Fruit fly (Drosophila melanogaster) whole organism, embryonic: Measurements from ENCODE around the gene Root.

Experiments
- Ada2b ChIP-seq: fragments of 200-800 bp; sonication (Bioruptor generic); IDR thresholded peaks from 2 replicates; pipeline ENCODE4 v1.3.6; 2022; ENCODE audit warnings: missing biosample characterization, missing genetic modification characterization
- B-H2 ChIP-seq: fragments of 200-800 bp; sonication (Bioruptor generic); optimal IDR thresholded peaks from 2 replicates; lab custom pipeline; 2018; ENCODE audit warnings: missing biosample characterization, mild to moderate bottlenecking, missing genetic modification characterization
- C15 ChIP-seq: fragments of 200-800 bp; sonication (Bioruptor generic); IDR thresholded peaks from 3 replicates; pipeline ENCODE4 v1.3.6; 2022; ENCODE audit warnings: missing biosample characterization, missing genetic modification characterization
- CG10543 ChIP-seq: fragments of 200-800 bp; sonication (Bioruptor generic); optimal IDR thresholded peaks from 3 replicates; lab custom pipeline; 2017; ENCODE audit warnings: missing biosample characterization, mild to moderate bottlenecking, missing genetic modification characterization, moderate library complexity
- CG11456 ChIP-seq: fragments of 200-800 bp; sonication (Bioruptor generic); IDR thresholded peaks from 3 replicates; pipeline ENCODE4 v1.3.6; 2022; ENCODE audit warnings: missing biosample characterization, missing genetic modification characterization
- CG11504 ChIP-seq: fragments of 200-800 bp; sonication (Bioruptor generic); optimal IDR thresholded peaks from 3 replicates; lab custom pipeline; 2019; ENCODE audit warnings: missing biosample characterization, mild to moderate bottlenecking, missing genetic modification characterization, moderate library complexity
- CG12155 ChIP-seq: fragments of 200-800 bp; sonication (Bioruptor generic); optimal IDR thresholded peaks from 3 replicates; lab custom pipeline; 2016; ENCODE audit warnings: missing biosample characterization, missing genetic modification characterization
- CG12942 ChIP-seq: fragments of 200-800 bp; sonication (Bioruptor generic); optimal IDR thresholded peaks from 3 replicates; lab custom pipeline; 2016; ENCODE audit warnings: missing biosample characterization, missing genetic modification characterization
- CG13894 ChIP-seq: fragments of 200-800 bp; sonication (Bioruptor generic); optimal IDR thresholded peaks from 3 replicates; lab custom pipeline; 2018; ENCODE audit warnings: missing biosample characterization, mild to moderate bottlenecking, missing genetic modification characterization, moderate library complexity
- CG15514 ChIP-seq: fragments of 200-800 bp; sonication (Bioruptor generic); optimal IDR thresholded peaks from 3 replicates; lab custom pipeline; 2017; ENCODE audit warnings: missing biosample characterization, missing genetic modification characterization, mild to moderate bottlenecking, moderate library complexity, missing genetic modification reagents
- CG16815 ChIP-seq: fragments of 200-800 bp; sonication (Bioruptor generic); optimal IDR thresholded peaks from 3 replicates; lab custom pipeline; 2017; ENCODE audit warnings: missing biosample characterization, mild to moderate bottlenecking, missing genetic modification characterization
- CG17612 ChIP-seq: fragments of 200-800 bp; sonication (Bioruptor generic); IDR thresholded peaks from 2 replicates; pipeline ENCODE4 v1.3.6; 2022; ENCODE audit warnings: missing biosample characterization, missing genetic modification characterization
- CG18619 ChIP-seq: fragments of 200-800 bp; sonication (Bioruptor generic); optimal IDR thresholded peaks from 3 replicates; lab custom pipeline; 2017; ENCODE audit warnings: missing biosample characterization, mild to moderate bottlenecking, missing genetic modification characterization
- CG2199 ChIP-seq: fragments of 200-800 bp; sonication (Bioruptor generic); IDR thresholded peaks from 3 replicates; pipeline ENCODE4 v1.3.6; 2022; ENCODE audit warnings: missing biosample characterization, missing genetic modification characterization
- CG31365 ChIP-seq: fragments of 200-800 bp; sonication (Bioruptor generic); optimal IDR thresholded peaks from 2 replicates; lab custom pipeline; 2018; ENCODE audit warnings: missing biosample characterization, mild to moderate bottlenecking, missing genetic modification characterization
- CG31388 ChIP-seq: fragments of 200-800 bp; sonication (Bioruptor generic); optimal IDR thresholded peaks from 2 replicates; lab custom pipeline; 2016; ENCODE audit warnings: missing biosample characterization, missing genetic modification characterization
- CG3281 ChIP-seq: fragments of 200-800 bp; sonication (Bioruptor generic); optimal IDR thresholded peaks from 3 replicates; lab custom pipeline; 2017; ENCODE audit warnings: missing biosample characterization, mild to moderate bottlenecking, missing genetic modification characterization
- CG4360 ChIP-seq: fragments of 200-800 bp; sonication (Bioruptor generic); IDR thresholded peaks from 2 replicates; pipeline ENCODE4 v1.3.6; 2022; ENCODE audit warnings: missing biosample characterization, missing genetic modification characterization
- CG6689 ChIP-seq: fragments of 200-800 bp; sonication (Bioruptor generic); IDR thresholded peaks from 2 replicates; pipeline ENCODE4 v1.3.6; 2022; ENCODE audit warnings: missing biosample characterization, missing genetic modification characterization
- CG7271 ChIP-seq: fragments of 200-800 bp; sonication (Bioruptor generic); optimal IDR thresholded peaks from 2 replicates; lab custom pipeline; 2018; ENCODE audit warnings: missing biosample characterization, mild to moderate bottlenecking, missing genetic modification characterization, moderate library complexity
- CG7786 ChIP-seq: fragments of 200-800 bp; sonication (Bioruptor generic); optimal IDR thresholded peaks from 2 replicates; lab custom pipeline; 2016; ENCODE audit warnings: missing biosample characterization, missing genetic modification characterization
- CG7987 ChIP-seq: fragments of 200-800 bp; sonication (Bioruptor generic); optimal IDR thresholded peaks from 2 replicates; lab custom pipeline; 2018; ENCODE audit warnings: missing biosample characterization, mild to moderate bottlenecking, missing genetic modification characterization, moderate library complexity
- Camta ChIP-seq: fragments of 200-800 bp; sonication (Bioruptor generic); optimal IDR thresholded peaks from 2 replicates; lab custom pipeline; 2016; ENCODE audit warnings: missing biosample characterization, missing genetic modification characterization
- Hr51 ChIP-seq, 2 experiments: fragments of 200-800 bp; sonication (Bioruptor generic); optimal IDR thresholded peaks; 2 replicates in 1 of 2; 3 replicates in 1 of 2; lab custom pipeline; 2016 to 2018; ENCODE audit warnings: missing biosample characterization in 2 of 2, missing genetic modification characterization in 2 of 2, mild to moderate bottlenecking in 1 of 2, moderate library complexity in 1 of 2
- Hr78 ChIP-seq, 2 experiments: fragments of 200-800 bp in 1 of 2; fragments of >200 bp in 1 of 2; sonication (Bioruptor generic) in 1 of 2; optimal IDR thresholded peaks; 2 replicates each; lab custom pipeline; 2017 to 2019; ENCODE audit warnings: missing biosample characterization in 2 of 2, missing genetic modification characterization in 2 of 2, mild to moderate bottlenecking in 1 of 2, moderate library complexity in 1 of 2
- Mrtf ChIP-seq: fragments of 200-800 bp; sonication (Bioruptor generic); IDR thresholded peaks from 3 replicates; pipeline ENCODE4 v1.3.6; 2022; ENCODE audit warnings: missing biosample characterization, missing genetic modification characterization
- Pdp1 ChIP-seq, 2 experiments: fragments of 200-800 bp; sonication (Bioruptor generic); optimal IDR thresholded peaks; 3 replicates each; lab custom pipeline; 2016; ENCODE audit warnings: missing biosample characterization in 2 of 2, missing genetic modification characterization in 2 of 2, mild to moderate bottlenecking in 1 of 2, moderate library complexity in 1 of 2
- Rfx ChIP-seq: fragments of 200-800 bp; sonication (Bioruptor generic); IDR thresholded peaks from 2 replicates; pipeline ENCODE4 v1.3.6; 2022; ENCODE audit warnings: missing biosample characterization, missing genetic modification characterization
- Scr ChIP-seq: fragments of 200-800 bp; sonication (Bioruptor generic); IDR thresholded peaks from 2 replicates; pipeline ENCODE4 v1.3.6; 2022; ENCODE audit warnings: missing biosample characterization, missing genetic modification characterization; ENCODE audit not compliant: partially characterized antibody
- Six4 ChIP-seq: fragments of 200-800 bp; sonication (Bioruptor generic); optimal IDR thresholded peaks from 2 replicates; lab custom pipeline; 2016; ENCODE audit warnings: missing biosample characterization, missing genetic modification characterization
- Usf ChIP-seq: fragments of 200-800 bp; sonication (Bioruptor generic); optimal IDR thresholded peaks from 2 replicates; lab custom pipeline; 2017; ENCODE audit warnings: missing genotype, missing biosample characterization, missing genetic modification characterization
- ac ChIP-seq: fragments of 200-800 bp; sonication (Bioruptor generic); optimal IDR thresholded peaks from 3 replicates; lab custom pipeline; 2017; ENCODE audit warnings: missing biosample characterization, mild to moderate bottlenecking, missing genetic modification characterization
- amos ChIP-seq: fragments of 200-800 bp; sonication (Bioruptor generic); IDR thresholded peaks from 2 replicates; pipeline ENCODE4 v1.3.6; 2022; ENCODE audit warnings: missing biosample characterization, missing genetic modification characterization; ENCODE audit not compliant: partially characterized antibody
- ap ChIP-seq: fragments of 200-800 bp; sonication (Bioruptor generic); IDR thresholded peaks from 2 replicates; pipeline ENCODE4 v1.3.6; 2022; ENCODE audit warnings: missing biosample characterization, missing genetic modification characterization
- ase ChIP-seq: fragments of 200-800 bp; sonication (Bioruptor generic); IDR thresholded peaks from 3 replicates; pipeline ENCODE4 v1.3.6; 2022; ENCODE audit warnings: missing biosample characterization, missing genetic modification characterization
- btn ChIP-seq: fragments of 200-800 bp; sonication (Bioruptor generic); optimal IDR thresholded peaks from 2 replicates; lab custom pipeline; 2016; ENCODE audit warnings: missing biosample characterization, missing genetic modification characterization
- cas ChIP-seq: fragments of 200-800 bp; sonication (Bioruptor generic); IDR thresholded peaks from 2 replicates; pipeline ENCODE4 v1.3.6; 2022; ENCODE audit warnings: missing biosample characterization, missing genetic modification characterization
- cg ChIP-seq: fragments of 200-800 bp; sonication (Bioruptor generic); optimal IDR thresholded peaks from 3 replicates; lab custom pipeline; 2019; ENCODE audit warnings: missing biosample characterization, mild to moderate bottlenecking, missing genetic modification characterization, moderate library complexity
- cwo ChIP-seq: fragments of 200-800 bp; sonication (Bioruptor generic); optimal IDR thresholded peaks from 3 replicates; lab custom pipeline; 2017; ENCODE audit warnings: missing biosample characterization, missing genetic modification characterization, mild to moderate bottlenecking, moderate library complexity, missing genetic modification reagents
- dmrt11E ChIP-seq: fragments of 200-800 bp; sonication (Bioruptor generic); optimal IDR thresholded peaks from 3 replicates; lab custom pipeline; 2018; ENCODE audit warnings: missing biosample characterization, mild to moderate bottlenecking, missing genetic modification characterization, moderate library complexity
- en ChIP-seq: fragments of 200-800 bp; sonication (Bioruptor generic); optimal IDR thresholded peaks from 2 replicates; lab custom pipeline; 2016; ENCODE audit warnings: missing biosample characterization, missing genetic modification characterization
- fd3F ChIP-seq: fragments of 200-800 bp; sonication (Bioruptor generic); optimal IDR thresholded peaks from 2 replicates; lab custom pipeline; 2018; ENCODE audit warnings: missing biosample characterization, mild to moderate bottlenecking, missing genetic modification characterization, moderate library complexity
- gem ChIP-seq: fragments of 200-800 bp; sonication (Bioruptor generic); optimal IDR thresholded peaks from 2 replicates; lab custom pipeline; 2019; ENCODE audit warnings: missing biosample characterization, mild to moderate bottlenecking, missing genetic modification characterization, moderate library complexity
- grn ChIP-seq: fragments of 200-800 bp; sonication (Bioruptor generic); optimal IDR thresholded peaks from 3 replicates; lab custom pipeline; 2017; ENCODE audit warnings: missing biosample characterization, missing genetic modification characterization
- hb ChIP-seq: fragments of 200-800 bp; sonication (Bioruptor generic); IDR thresholded peaks from 3 replicates; pipeline ENCODE4 v1.3.6; 2022; ENCODE audit warnings: missing biosample characterization, missing genetic modification characterization; ENCODE audit not compliant: partially characterized antibody
- nmo ChIP-seq: fragments of 200-800 bp; sonication (Bioruptor generic); optimal IDR thresholded peaks from 2 replicates; lab custom pipeline; 2018; ENCODE audit warnings: missing biosample characterization, mild to moderate bottlenecking, missing genetic modification characterization, moderate library complexity
- phol ChIP-seq: fragments of 200-800 bp; sonication (Bioruptor generic); optimal IDR thresholded peaks from 3 replicates; lab custom pipeline; 2018; ENCODE audit warnings: missing biosample characterization, mild to moderate bottlenecking, missing genetic modification characterization, moderate library complexity
- sim ChIP-seq: fragments of 200-800 bp; sonication (Bioruptor generic); IDR thresholded peaks from 2 replicates; pipeline ENCODE4 v1.3.6; 2022; ENCODE audit warnings: missing biosample characterization, missing genetic modification characterization
- vvl ChIP-seq: fragments of 200-800 bp; sonication (Bioruptor generic); IDR thresholded peaks from 2 replicates; pipeline ENCODE4 v1.3.6; 2022; ENCODE audit warnings: missing biosample characterization, missing genetic modification characterization
- wdn ChIP-seq: fragments of 200-800 bp; sonication (Bioruptor generic); IDR thresholded peaks from 2 replicates; pipeline ENCODE4 v1.3.6; 2022; ENCODE audit warnings: missing biosample characterization, missing genetic modification characterization
- zfh2 ChIP-seq: fragments of 200-800 bp; sonication (Bioruptor generic); optimal IDR thresholded peaks from 2 replicates; lab custom pipeline; 2016; ENCODE audit warnings: missing biosample characterization, missing genetic modification characterization

Root gene

dm6 chr3R:24093430-24093829 lies 19.7 kb upstream of the Root start (continued):
- no peak for TF ChIP-seq dmrt11E (tag; lab: Kevin White, UChicago)
- no peak for TF ChIP-seq sim
- no peak for TF ChIP-seq Usf (GFP tag; lab: Kevin White, UChicago)
- no peak for TF ChIP-seq CG7987
- TF ChIP-seq CG10543 (GFP tag; lab: Kevin White, UChicago), result no peak
- TF ChIP-seq Six4 (GFP tag; lab: Kevin White, UChicago), result no peak
- peak; percentile 14 for TF ChIP-seq CG3281 (GFP tag; lab: Kevin White, UChicago)
- no peak for TF ChIP-seq CG7786
- TF ChIP-seq C15 (GFP tag; lab: Robert Waterston, UW), result no peak
- no peak for TF ChIP-seq zfh2
- no peak for TF ChIP-seq CG17612 (GFP tag; lab: Robert Waterston, UW)
- TF ChIP-seq CG7271 (tag; lab: Kevin White, UChicago), result no peak
- TF ChIP-seq amos (GFP tag; lab: Robert Waterston, UW), result no peak
- TF ChIP-seq Hr51 (GFP tag; optimal IDR thresholded peaks at IDR 0.05; lab: Kevin White, UChicago), result peak in 1 of 2 experiments; percentile 52
- peak in 1 of 2 experiments; percentile 16 for TF ChIP-seq Pdp1 (GFP tag; optimal IDR thresholded peaks at IDR 0.05; lab: Kevin White, UChicago)
- TF ChIP-seq btn, result no peak
- TF ChIP-seq CG16815 (GFP tag; lab: Kevin White, UChicago), result no peak
- no peak for TF ChIP-seq ac (GFP tag; lab: Kevin White, UChicago)
- TF ChIP-seq CG2199 (GFP tag; lab: Robert Waterston, UW), result no peak
- no peak for TF ChIP-seq Mrtf (GFP tag; lab: Robert Waterston, UW)
- no peak for TF ChIP-seq wdn (GFP tag; lab: Robert Waterston, UW)
- TF ChIP-seq CG31388 (GFP tag; lab: Kevin White, UChicago), result no peak
- no peak for TF ChIP-seq CG31365 (tag; lab: Kevin White, UChicago)
- TF ChIP-seq CG6689 (GFP tag; lab: Robert Waterston, UW), result no peak
- no peak for TF ChIP-seq cg
- TF ChIP-seq hb, result no peak
- no peak for TF ChIP-seq phol
- TF ChIP-seq CG11504 (tag; lab: Kevin White, UChicago), result peak; percentile 66
- TF ChIP-seq Camta (GFP tag; lab: Kevin White, UChicago), result no peak
- no peak for TF ChIP-seq CG13894 (tag; lab: Kevin White, UChicago)
- TF ChIP-seq CG11456 (GFP tag; lab: Robert Waterston, UW), result no peak
- no peak for TF ChIP-seq CG12942 (GFP tag; lab: Kevin White, UChicago)
- no peak for TF ChIP-seq Hr78 (GFP tag; optimal IDR thresholded peaks at IDR 0.05; lab: Kevin White, UChicago)
- no peak for TF ChIP-seq Ada2b (GFP tag; lab: Robert Waterston, UW)
- no peak for TF ChIP-seq ap (GFP tag; lab: Robert Waterston, UW)
- TF ChIP-seq ase (GFP tag; lab: Robert Waterston, UW), result no peak
- peak; percentile 6 for TF ChIP-seq nmo (GFP tag; lab: Kevin White, UChicago)
- TF ChIP-seq CG12155 (GFP tag; lab: Kevin White, UChicago), result no peak
- TF ChIP-seq CG18619 (GFP tag; lab: Kevin White, UChicago), result peak; percentile 36
- TF ChIP-seq cas (GFP tag; lab: Robert Waterston, UW), result no peak
- TF ChIP-seq Scr (GFP tag; lab: Robert Waterston, UW), result no peak
- no peak for TF ChIP-seq CG15514 (GFP tag; lab: Kevin White, UChicago)
- TF ChIP-seq Rfx (GFP tag; lab: Robert Waterston, UW), result peak; percentile 33; the same call in 1 of the 2 replicates
- peak; percentile 40 for TF ChIP-seq fd3F
- peak; percentile 58 for TF ChIP-seq gem (tag; lab: Kevin White, UChicago)
- TF ChIP-seq cwo (GFP tag; lab: Kevin White, UChicago), result no peak
- TF ChIP-seq en (GFP tag; lab: Kevin White, UChicago), result no peak
- TF ChIP-seq vvl (GFP tag; lab: Robert Waterston, UW), result peak; percentile 17; the same call in 1 of the 2 replicates
- TF ChIP-seq B-H2, result no peak
- TF ChIP-seq grn (GFP tag; lab: Kevin White, UChicago), result no peak
- TF ChIP-seq CG4360 (GFP tag; lab: Robert Waterston, UW), result no peak
